Worm (Caenorhabditis elegans): ENCODE measurements around the gene F45E4.5.

- TF ChIP-seq W03F9.2 (tag; optimal IDR thresholded peaks at IDR 0.05) (no peak), him-1 (tag; optimal IDR thresholded peaks at IDR 0.05) (no peak), dao-5 (tag; optimal IDR thresholded peaks at IDR 0.05) (no peak)
These were observed 44.0 kb upstream of the F45E4.5 start, which contains the start of gene C08G9.2 for ce11 chrIV:7672872-7673271.
